Worm (Caenorhabditis elegans): ENCODE results near the gene F37C4.4.

ce11 chrIV:3864944-3865343, 2.2 kb upstream of the F37C4.4 start, which contains the start of gene aat-8:
- no peak for TF ChIP-seq dao-5 (tag; optimal IDR thresholded peaks at IDR 0.05)
- TF ChIP-seq him-1 (tag; optimal IDR thresholded peaks at IDR 0.05) = no peak

Measured in whole organism, L4/young adult.